Fruit fly (Drosophila melanogaster) S2 (cell line): ENCODE results near the gene CG8915.

Experiments used
- CG8478 ChIP-seq: fragments of >200 bp; optimal IDR thresholded peaks from 2 replicates; lab custom pipeline; 2018
- CTCF ChIP-seq, 2 experiments: fragments of >200 bp; optimal IDR thresholded peaks; 2 replicates each; lab custom pipeline; 2018

- TF ChIP-seq CG8478 (lab: Kevin White, UChicago) (no peak), CTCF (optimal IDR thresholded peaks at IDR 0.05; lab: Kevin White, UChicago) (no peak)
These were observed 39.6 kb upstream of the CG8915 start, which contains the start of gene CG8661 for dm6 chrX:17284400-17284799.
